Worm (Caenorhabditis elegans) whole organism, midembryonic: ENCODE results near the gene C13A2.12.

ENCODE experiments used
- cog-1 ChIP-seq: sonication (generic microtip); optimal IDR thresholded peaks from 2 replicates; lab custom pipeline; 2016; ENCODE audit warnings: missing genetic modification characterization, missing compliant biosample characterization
- flt-1 ChIP-seq: fragments of 200-800 bp; sonication (Bioruptor generic); IDR thresholded peaks from 2 replicates; pipeline ENCODE4 v1.3.6; 2022; ENCODE audit warnings: missing genetic modification characterization, missing compliant biosample characterization
- ztf-29 ChIP-seq: fragments of 200-800 bp; sonication (Bioruptor generic); IDR thresholded peaks from 2 replicates; pipeline ENCODE4 v1.3.6; 2022; ENCODE audit warnings: missing genetic modification reagents, missing genetic modification characterization, missing compliant biosample characterization

- TF ChIP-seq cog-1 (tag; lab: Kevin White, UChicago) (no peak), flt-1 (GFP tag; lab: Robert Waterston, UW) (no peak), ztf-29 (GFP tag; lab: Robert Waterston, UW) (no peak)
Observed at ce11 chrV:7264042-7264441, 5.0 kb downstream of the C13A2.12 start, which contains the start of gene C13A2.9.
